Worm (Caenorhabditis elegans) whole organism, young adult: ENCODE measurements around the gene secs-1.

Source experiments
- B0019.2 ChIP-seq: fragments of 200-800 bp; sonication (Bioruptor generic); conservative IDR thresholded peaks from 2 replicates; pipeline ENCODE4 v1.3.6; 2022; ENCODE audit warnings: missing genetic modification reagents, missing genetic modification characterization, missing compliant biosample characterization
- B0336.3 ChIP-seq: fragments of 200-800 bp; sonication (Bioruptor generic); IDR thresholded peaks from 2 replicates; pipeline ENCODE4 v1.3.6; 2022; ENCODE audit warnings: missing genetic modification characterization, missing compliant biosample characterization
- D2030.7 ChIP-seq: fragments of 200-800 bp; sonication (Bioruptor generic); IDR thresholded peaks from 2 replicates; pipeline ENCODE4 v1.3.6; 2022; ENCODE audit warnings: missing genetic modification reagents, missing genetic modification characterization, missing compliant biosample characterization
- F22D6.2 ChIP-seq: sonication (generic microtip); optimal IDR thresholded peaks from 2 replicates; lab custom pipeline; 2016; ENCODE audit warnings: mild to moderate bottlenecking, missing genetic modification characterization, missing compliant biosample characterization
- F23B12.7 ChIP-seq: sonication (generic microtip); optimal IDR thresholded peaks from 2 replicates; lab custom pipeline; 2017; ENCODE audit warnings: missing genetic modification characterization, mild to moderate bottlenecking, missing compliant biosample characterization, antibody characterized with exemption, moderate library complexity; ENCODE audit not compliant: insufficient read depth
- F39B2.1 ChIP-seq: fragments of 200-800 bp; sonication (Bioruptor generic); IDR thresholded peaks from 2 replicates; pipeline ENCODE4 v1.3.6; 2022; ENCODE audit warnings: missing genetic modification reagents, missing genetic modification characterization, missing compliant biosample characterization
- K11D2.4 ChIP-seq: fragments of 200-800 bp; sonication (Bioruptor generic); IDR thresholded peaks from 2 replicates; pipeline ENCODE4 v1.3.6; 2022; ENCODE audit warnings: missing genetic modification reagents, missing genetic modification characterization, missing compliant biosample characterization
- T26A5.8 ChIP-seq: sonication (generic microtip); optimal IDR thresholded peaks from 2 replicates; lab custom pipeline; 2016; ENCODE audit warnings: missing genetic modification characterization, missing compliant biosample characterization
- Y53F4B.3 ChIP-seq: fragments of 200-800 bp; sonication (Bioruptor generic); IDR thresholded peaks from 2 replicates; pipeline ENCODE4 v1.3.6; 2022; ENCODE audit warnings: missing genetic modification reagents, missing genetic modification characterization, missing compliant biosample characterization
- Y53G8AR.9 ChIP-seq: fragments of 200-800 bp; sonication (Bioruptor generic); conservative IDR thresholded peaks from 2 replicates; pipeline ENCODE4 v1.3.6; 2022; ENCODE audit warnings: missing genetic modification reagents, missing genetic modification characterization, missing compliant biosample characterization
- Y67H2A.10 ChIP-seq: fragments of 200-800 bp; sonication (Bioruptor generic); conservative IDR thresholded peaks from 2 replicates; pipeline ENCODE4 v1.3.6; 2022; ENCODE audit warnings: missing genetic modification reagents, missing genetic modification characterization, missing compliant biosample characterization
- Y79H2A.3 ChIP-seq: fragments of 200-800 bp; sonication (Bioruptor generic); conservative IDR thresholded peaks from 2 replicates; pipeline ENCODE4 v1.3.6; 2022; ENCODE audit warnings: missing genetic modification reagents, missing genetic modification characterization, missing compliant biosample characterization
- aptf-2 ChIP-seq: fragments of 200-800 bp; sonication (Bioruptor generic); conservative IDR thresholded peaks from 2 replicates; pipeline ENCODE4 v1.3.6; 2022; ENCODE audit warnings: missing genetic modification reagents, missing genetic modification characterization, missing compliant biosample characterization
- athp-1 ChIP-seq: sonication (generic microtip); optimal IDR thresholded peaks from 2 replicates; lab custom pipeline; 2017; ENCODE audit warnings: mild to moderate bottlenecking, missing genetic modification characterization, missing compliant biosample characterization
- attf-6 ChIP-seq: fragments of 200-800 bp; sonication (Bioruptor generic); IDR thresholded peaks from 2 replicates; pipeline ENCODE4 v1.3.6; 2022; ENCODE audit warnings: missing genetic modification reagents, missing genetic modification characterization, missing compliant biosample characterization
- bed-1 ChIP-seq: fragments of 200-800 bp; sonication (Bioruptor generic); IDR thresholded peaks from 2 replicates; pipeline ENCODE4 v1.3.6; 2022; ENCODE audit warnings: missing genetic modification reagents, missing genetic modification characterization, missing compliant biosample characterization
- dpff-1 ChIP-seq: sonication (generic microtip); optimal IDR thresholded peaks from 2 replicates; lab custom pipeline; 2017; ENCODE audit warnings: mild to moderate bottlenecking, missing genetic modification characterization, missing compliant biosample characterization
- ekl-4 ChIP-seq: fragments of 200-800 bp; sonication (Bioruptor generic); IDR thresholded peaks from 2 replicates; pipeline ENCODE4 v1.3.6; 2022; ENCODE audit warnings: missing genetic modification reagents, missing genetic modification characterization, missing compliant biosample characterization
- hlh-26 ChIP-seq: fragments of 200-800 bp; sonication (Bioruptor generic); conservative IDR thresholded peaks from 2 replicates; pipeline ENCODE4 v1.3.6; 2022; ENCODE audit warnings: missing genetic modification reagents, missing genetic modification characterization, missing compliant biosample characterization
- hrde-1 ChIP-seq: sonication (generic microtip); optimal IDR thresholded peaks from 2 replicates; lab custom pipeline; 2016; ENCODE audit warnings: missing genetic modification characterization, mild to moderate bottlenecking, missing compliant biosample characterization, moderate library complexity, missing genotype, missing genetic modification reagents, borderline replicate concordance
- hsf-1 ChIP-seq: fragments of 200-800 bp; sonication (Bioruptor generic); IDR thresholded peaks from 2 replicates; pipeline ENCODE4 v1.3.6; 2022; ENCODE audit warnings: missing genetic modification reagents, missing genetic modification characterization, missing compliant biosample characterization
- lag-1 ChIP-seq: fragments of 200-800 bp; sonication (Bioruptor generic); IDR thresholded peaks from 2 replicates; pipeline ENCODE4 v1.3.6; 2022; ENCODE audit warnings: missing genetic modification reagents, missing genetic modification characterization, missing compliant biosample characterization
- lin-26 ChIP-seq: fragments of 200-800 bp; sonication (Bioruptor generic); IDR thresholded peaks from 2 replicates; pipeline ENCODE4 v1.3.6; 2022; ENCODE audit warnings: missing genetic modification reagents, missing genetic modification characterization, missing compliant biosample characterization
- lin-35 ChIP-seq, 3 experiments: fragments of 150-350 bp in 2 of 3; sonication (generic microtip) in 1 of 3; optimal IDR thresholded peaks; 2 replicates each; lab custom pipeline; 2014 to 2018; ENCODE audit warnings: missing biosample characterization in 3 of 3, missing genetic modification characterization in 3 of 3, missing genetic modification reagents in 3 of 3
- lin-54 ChIP-seq: fragments of 200-800 bp; sonication (Bioruptor generic); optimal IDR thresholded peaks from 2 replicates; lab custom pipeline; 2018; ENCODE audit warnings: mild to moderate bottlenecking, missing genetic modification characterization, missing compliant biosample characterization
- madf-10 ChIP-seq: sonication (generic microtip); optimal IDR thresholded peaks from 2 replicates; lab custom pipeline; 2016; ENCODE audit warnings: mild to moderate bottlenecking, missing genetic modification characterization, missing compliant biosample characterization
- madf-3 ChIP-seq: fragments of 200-800 bp; sonication (Bioruptor generic); IDR thresholded peaks from 2 replicates; pipeline ENCODE4 v1.3.6; 2022; ENCODE audit warnings: missing genetic modification reagents, missing genetic modification characterization, missing compliant biosample characterization
- madf-6 ChIP-seq: fragments of 200-800 bp; sonication (Bioruptor generic); IDR thresholded peaks from 2 replicates; pipeline ENCODE4 v1.3.6; 2022; ENCODE audit warnings: missing genetic modification reagents, missing genetic modification characterization, missing compliant biosample characterization
- mcd-1 ChIP-seq: fragments of 200-800 bp; sonication (Bioruptor generic); IDR thresholded peaks from 2 replicates; pipeline ENCODE4 v1.3.6; 2022; ENCODE audit warnings: missing genetic modification reagents, missing genetic modification characterization, missing compliant biosample characterization
- nfya-1 ChIP-seq: sonication (generic microtip); optimal IDR thresholded peaks from 2 replicates; lab custom pipeline; 2017; ENCODE audit warnings: antibody characterized with exemption, missing compliant biosample characterization, missing genetic modification characterization, borderline replicate concordance; ENCODE audit not compliant: insufficient read depth
- nfyb-1 ChIP-seq: fragments of 200-800 bp; sonication (Bioruptor generic); IDR thresholded peaks from 2 replicates; pipeline ENCODE4 v1.3.6; 2022; ENCODE audit warnings: missing genetic modification reagents, missing genetic modification characterization, missing compliant biosample characterization
- nhr-120 ChIP-seq: fragments of 200-800 bp; sonication (Bioruptor generic); IDR thresholded peaks from 2 replicates; pipeline ENCODE4 v1.3.6; 2022; ENCODE audit warnings: missing genetic modification characterization, missing compliant biosample characterization
- rcor-1 ChIP-seq: fragments of 200-800 bp; sonication (Bioruptor generic); IDR thresholded peaks from 2 replicates; pipeline ENCODE4 v1.3.6; 2022; ENCODE audit warnings: missing genetic modification reagents, missing genetic modification characterization, missing compliant biosample characterization
- sdz-38 ChIP-seq: sonication (generic microtip); optimal IDR thresholded peaks from 2 replicates; lab custom pipeline; 2016; ENCODE audit warnings: missing genotype, missing genetic modification characterization, missing compliant biosample characterization
- sea-2 ChIP-seq: fragments of 200-800 bp; sonication (Bioruptor generic); IDR thresholded peaks from 2 replicates; pipeline ENCODE4 v1.3.6; 2022; ENCODE audit warnings: missing genetic modification characterization, missing compliant biosample characterization
- snpc-1.3 ChIP-seq: sonication (generic microtip); optimal IDR thresholded peaks from 2 replicates; lab custom pipeline; 2017; ENCODE audit warnings: missing genetic modification characterization, mild to moderate bottlenecking, missing compliant biosample characterization, antibody characterized with exemption, moderate library complexity, missing genotype, missing genetic modification reagents; ENCODE audit not compliant: insufficient read depth
- snpc-3.4 ChIP-seq: sonication (generic microtip); optimal IDR thresholded peaks from 2 replicates; lab custom pipeline; 2017; ENCODE audit warnings: missing genetic modification characterization, mild to moderate bottlenecking, missing compliant biosample characterization, antibody characterized with exemption, moderate library complexity, missing genotype, missing genetic modification reagents
- snpc-4 ChIP-seq, 5 experiments: fragments of 150-350 bp in 1 of 5; sonication (generic microtip) in 4 of 5; optimal IDR thresholded peaks; 2 replicates each; lab custom pipeline; 2014 to 2018; ENCODE audit warnings: missing genetic modification characterization in 5 of 5, missing biosample characterization in 3 of 5, antibody characterized with exemption in 2 of 5, mild to moderate bottlenecking in 2 of 5, missing compliant biosample characterization in 2 of 5, missing genotype in 2 of 5, moderate library complexity in 2 of 5, missing genetic modification reagents in 1 of 5
- tbp1 ChIP-seq: fragments of 200-800 bp; sonication (Bioruptor generic); optimal IDR thresholded peaks from 2 replicates; lab custom pipeline; 2018; ENCODE audit warnings: mild to moderate bottlenecking, missing genetic modification characterization, missing compliant biosample characterization
- unc-130 ChIP-seq: sonication (generic microtip); optimal IDR thresholded peaks from 2 replicates; lab custom pipeline; 2016; ENCODE audit warnings: missing genetic modification reagents, missing genetic modification characterization, missing compliant biosample characterization

Gene secs-1

ce11 chrV:10771390-10771789, 32.9 kb downstream of the secs-1 start, which contains the start of gene D1054.3:
D1054.3 (plus strand) TSS chrV:10771451.
- TF ChIP-seq unc-130, result no peak
- TF ChIP-seq madf-6, result peak; percentile 49; the same call in 1 of the 2 replicates
- TF ChIP-seq madf-3 (GFP tag; lab: Robert Waterston, UW), result peak; percentile 74; the same call in 1 of the 2 replicates
- TF ChIP-seq Y67H2A.10, result no peak
- no peak for TF ChIP-seq sea-2 (GFP tag; lab: Robert Waterston, UW)
- TF ChIP-seq B0336.3 (GFP tag; lab: Robert Waterston, UW), result 0 out of 2 replicates have a peak, but pooled peaks have one; percentile 15
- TF ChIP-seq snpc-3.4 (tag; lab: Kevin White, UChicago), result peak; percentile 15
- TF ChIP-seq K11D2.4, result no peak
- TF ChIP-seq dpff-1, result no peak
- no peak for TF ChIP-seq lin-26
- TF ChIP-seq hrde-1 (tag; lab: Kevin White, UChicago), result peak; percentile 20
- TF ChIP-seq hlh-26 (GFP tag; lab: Robert Waterston, UW), result no peak
- peak; percentile 49 for TF ChIP-seq snpc-1.3 (tag; lab: Kevin White, UChicago)
- TF ChIP-seq T26A5.8, result no peak
- TF ChIP-seq athp-1 (tag; lab: Kevin White, UChicago), result no peak
- no peak for TF ChIP-seq lin-35 (GFP tag; optimal IDR thresholded peaks at IDR 0.05; lab: Kevin White, UChicago)
- TF ChIP-seq nfya-1 (tag; lab: Kevin White, UChicago), result no peak
- TF ChIP-seq aptf-2 (GFP tag; lab: Robert Waterston, UW), result no peak
- no peak for TF ChIP-seq lag-1 (GFP tag; lab: Robert Waterston, UW)
- 0 out of 2 replicates have a peak, but pooled peaks have one; percentile 41 for TF ChIP-seq nfyb-1 (GFP tag; lab: Robert Waterston, UW)
- TF ChIP-seq bed-1 (GFP tag; lab: Robert Waterston, UW), result no peak
- TF ChIP-seq D2030.7, result no peak
- peak; percentile 51; the same call in 1 of the 2 replicates for TF ChIP-seq hsf-1 (GFP tag; lab: Robert Waterston, UW)
- peak; percentile 5 for TF ChIP-seq lin-54
- 0 out of 2 replicates have a peak, but pooled peaks have one; percentile 43 for TF ChIP-seq Y79H2A.3 (GFP tag; lab: Robert Waterston, UW)
- TF ChIP-seq attf-6 (GFP tag; lab: Robert Waterston, UW), result no peak
- TF ChIP-seq Y53G8AR.9 (GFP tag; lab: Robert Waterston, UW), result 0 out of 2 replicates have a peak, but pooled peaks have one; percentile 63
- 0 out of 2 replicates have a peak, but pooled peaks have one; percentile 50 for TF ChIP-seq F39B2.1 (GFP tag; lab: Robert Waterston, UW)
- TF ChIP-seq ekl-4 (GFP tag; lab: Robert Waterston, UW), result peak; percentile 50; the same call in 1 of the 2 replicates
- TF ChIP-seq nhr-120 (GFP tag; lab: Robert Waterston, UW), result no peak
- no peak for TF ChIP-seq Y53F4B.3 (GFP tag; lab: Robert Waterston, UW)
- no peak for TF ChIP-seq B0019.2 (GFP tag; lab: Robert Waterston, UW)

- TF ChIP-seq snpc-4 (GFP tag; optimal IDR thresholded peaks at IDR 0.05; lab: Kevin White, UChicago) (no peak), snpc-4 (tag; optimal IDR thresholded peaks at IDR 0.05; lab: Kevin White, UChicago) (peak in 1 of 4 experiments; percentile 33), nfyb-1 (GFP tag; lab: Robert Waterston, UW) (no peak), madf-10 (tag; lab: Kevin White, UChicago) (no peak), rcor-1 (GFP tag; lab: Robert Waterston, UW) (no peak), F23B12.7 (no peak), F22D6.2 (tag; lab: Kevin White, UChicago) (no peak), sdz-38 (no peak), mcd-1 (GFP tag; lab: Robert Waterston, UW) (peak; percentile 40; the same call in 1 of the 2 replicates), lin-26 (no peak), tbp1 (GFP tag; lab: Kevin White, UChicago) (no peak)
These were observed 34.2 kb downstream of the secs-1 start, which contains the start of the genes D1054.1 and pas-2 for ce11 chrV:10770026-10770425. D1054.1 (minus strand) TSS chrV:10770217. pas-2 (plus strand) TSS chrV:10770368.
